Worm (Caenorhabditis elegans): ENCODE results near the gene ruvb-2.

The ruvb-2 gene

ce11 chrIV:6941101-6941500, 21.9 kb upstream of the ruvb-2 start:
- TF ChIP-seq cog-1 (tag; optimal IDR thresholded peaks at IDR 0.05): no peak
- TF ChIP-seq flt-1 (GFP tag; IDR thresholded peaks at IDR 0.05): no peak
- TF ChIP-seq klf-2 (GFP tag; conservative IDR thresholded peaks at IDR 0.05): no peak
- no peak for TF ChIP-seq med-1 (GFP tag; optimal IDR thresholded peaks at IDR 0.05; ENCODE audit: insufficient read depth)
- TF ChIP-seq ztf-29 (GFP tag; IDR thresholded peaks at IDR 0.05): no peak
- no peak for TF ChIP-seq ztf-23 (GFP tag; IDR thresholded peaks at IDR 0.05)
- TF ChIP-seq ref-1 (GFP tag; conservative IDR thresholded peaks at IDR 0.05): no peak
- TF ChIP-seq T22C8.4 (GFP tag; IDR thresholded peaks at IDR 0.05): no peak
- no peak for TF ChIP-seq tab-1 (GFP tag; IDR thresholded peaks at IDR 0.05)

ce11 chrIV:6937548-6937947, 18.3 kb upstream of the ruvb-2 start, which contains the start of gene npr-12:
Gene npr-12 (minus strand): TSS chrIV:6937648.
- TF ChIP-seq klf-2 (GFP tag; conservative IDR thresholded peaks at IDR 0.05) (no peak), T22C8.4 (GFP tag; IDR thresholded peaks at IDR 0.05) (no peak), med-1 (GFP tag; optimal IDR thresholded peaks at IDR 0.05; ENCODE audit: insufficient read depth) (no peak), ztf-23 (GFP tag; IDR thresholded peaks at IDR 0.05) (no peak), ref-1 (GFP tag; conservative IDR thresholded peaks at IDR 0.05) (no peak), tab-1 (GFP tag; IDR thresholded peaks at IDR 0.05) (no peak), ztf-29 (GFP tag; IDR thresholded peaks at IDR 0.05) (no peak), flt-1 (GFP tag; IDR thresholded peaks at IDR 0.05) (no peak), cog-1 (tag; optimal IDR thresholded peaks at IDR 0.05) (no peak)

- TF ChIP-seq ztf-29 (GFP tag; IDR thresholded peaks at IDR 0.05): no peak
- no peak for TF ChIP-seq flt-1 (GFP tag; IDR thresholded peaks at IDR 0.05)
- no peak for TF ChIP-seq klf-2 (GFP tag; conservative IDR thresholded peaks at IDR 0.05)
- no peak for TF ChIP-seq tab-1 (GFP tag; IDR thresholded peaks at IDR 0.05)
- no peak for TF ChIP-seq ref-1 (GFP tag; conservative IDR thresholded peaks at IDR 0.05)
- no peak for TF ChIP-seq med-1 (GFP tag; optimal IDR thresholded peaks at IDR 0.05; ENCODE audit: insufficient read depth)
- no peak for TF ChIP-seq ztf-23 (GFP tag; IDR thresholded peaks at IDR 0.05)
- TF ChIP-seq T22C8.4 (GFP tag; IDR thresholded peaks at IDR 0.05): no peak
- no peak for TF ChIP-seq cog-1 (tag; optimal IDR thresholded peaks at IDR 0.05)
These were observed 9.2 kb upstream of the ruvb-2 start, which contains the start of gene cest-6 for ce11 chrIV:6928417-6928816. Gene cest-6 (minus strand): TSS chrIV:6928517.

- no peak for TF ChIP-seq tab-1 (GFP tag; IDR thresholded peaks at IDR 0.05)
- no peak for TF ChIP-seq ref-1 (GFP tag; conservative IDR thresholded peaks at IDR 0.05)
- no peak for TF ChIP-seq flt-1 (GFP tag; IDR thresholded peaks at IDR 0.05)
- no peak for TF ChIP-seq cog-1 (tag; optimal IDR thresholded peaks at IDR 0.05)
- TF ChIP-seq T22C8.4 (GFP tag; IDR thresholded peaks at IDR 0.05): no peak
- TF ChIP-seq klf-2 (GFP tag; conservative IDR thresholded peaks at IDR 0.05): no peak
- TF ChIP-seq med-1 (GFP tag; optimal IDR thresholded peaks at IDR 0.05; ENCODE audit: insufficient read depth): no peak
- no peak for TF ChIP-seq ztf-23 (GFP tag; IDR thresholded peaks at IDR 0.05)
- no peak for TF ChIP-seq ztf-29 (GFP tag; IDR thresholded peaks at IDR 0.05)
These were observed 6.3 kb upstream of the ruvb-2 start for ce11 chrIV:6925520-6925919.

- TF ChIP-seq tab-1 (GFP tag; IDR thresholded peaks at IDR 0.05) (no peak), flt-1 (GFP tag; IDR thresholded peaks at IDR 0.05) (no peak), ref-1 (GFP tag; conservative IDR thresholded peaks at IDR 0.05) (no peak), med-1 (GFP tag; optimal IDR thresholded peaks at IDR 0.05; ENCODE audit: insufficient read depth) (no peak), T22C8.4 (GFP tag; IDR thresholded peaks at IDR 0.05) (no peak), ztf-29 (GFP tag; IDR thresholded peaks at IDR 0.05) (no peak), cog-1 (tag; optimal IDR thresholded peaks at IDR 0.05) (no peak), klf-2 (GFP tag; conservative IDR thresholded peaks at IDR 0.05) (no peak), ztf-23 (GFP tag; IDR thresholded peaks at IDR 0.05) (no peak)
These were observed 3.9 kb upstream of the ruvb-2 start, which contains the start of gene T22D1.1 for ce11 chrIV:6923070-6923469. Gene T22D1.1 (plus strand): TSS chrIV:6923370.

- TF ChIP-seq klf-2 (GFP tag; conservative IDR thresholded peaks at IDR 0.05): no peak
- TF ChIP-seq cog-1 (tag; optimal IDR thresholded peaks at IDR 0.05): no peak
- TF ChIP-seq ztf-29 (GFP tag; IDR thresholded peaks at IDR 0.05): no peak
- no peak for TF ChIP-seq T22C8.4 (GFP tag; IDR thresholded peaks at IDR 0.05)
- TF ChIP-seq ref-1 (GFP tag; conservative IDR thresholded peaks at IDR 0.05): no peak
These were observed 857 bp upstream of the ruvb-2 start, which contains the start of gene T22D1.18 for ce11 chrIV:6920063-6920462. Gene T22D1.18 (minus strand): TSS chrIV:6920163.

ce11 chrIV:6916831-6917230, 2.4 kb downstream of the ruvb-2 start:
- no peak for TF ChIP-seq ztf-23 (GFP tag; IDR thresholded peaks at IDR 0.05)
- TF ChIP-seq ref-1 (GFP tag; conservative IDR thresholded peaks at IDR 0.05): no peak
- TF ChIP-seq klf-2 (GFP tag; conservative IDR thresholded peaks at IDR 0.05): no peak
- TF ChIP-seq flt-1 (GFP tag; IDR thresholded peaks at IDR 0.05): no peak
- no peak for TF ChIP-seq T22C8.4 (GFP tag; IDR thresholded peaks at IDR 0.05)
- TF ChIP-seq tab-1 (GFP tag; IDR thresholded peaks at IDR 0.05): no peak
- TF ChIP-seq cog-1 (tag; optimal IDR thresholded peaks at IDR 0.05): no peak
- no peak for TF ChIP-seq ztf-29 (GFP tag; IDR thresholded peaks at IDR 0.05)
- no peak for TF ChIP-seq med-1 (GFP tag; optimal IDR thresholded peaks at IDR 0.05; ENCODE audit: insufficient read depth)

ce11 chrIV:6912851-6913588, 6.2 kb downstream of the ruvb-2 start, which contains the start of gene T22D1.3:
Gene T22D1.3 (plus strand): TSS chrIV:6913538.
- TF ChIP-seq med-1 (GFP tag; optimal IDR thresholded peaks at IDR 0.05; ENCODE audit: insufficient read depth): no peak
- no peak for TF ChIP-seq tab-1 (GFP tag; IDR thresholded peaks at IDR 0.05)
- no peak for TF ChIP-seq ztf-23 (GFP tag; IDR thresholded peaks at IDR 0.05)
- no peak for TF ChIP-seq cog-1 (tag; optimal IDR thresholded peaks at IDR 0.05)
- no peak for TF ChIP-seq flt-1 (GFP tag; IDR thresholded peaks at IDR 0.05)
- no peak for TF ChIP-seq ref-1 (GFP tag; conservative IDR thresholded peaks at IDR 0.05)
- TF ChIP-seq T22C8.4 (GFP tag; IDR thresholded peaks at IDR 0.05): no peak
- no peak for TF ChIP-seq klf-2 (GFP tag; conservative IDR thresholded peaks at IDR 0.05)
- TF ChIP-seq ztf-29 (GFP tag; IDR thresholded peaks at IDR 0.05): no peak

Data from whole organism, midembryonic.